Worm (Caenorhabditis elegans) whole organism, late embryonic: ENCODE results near the gene Y47D3A.34.

Source experiments
- pax-1 ChIP-seq: fragments of 150-350 bp; optimal IDR thresholded peaks from 2 replicates; lab custom pipeline; 2014; ENCODE audit warnings: missing biosample characterization, missing genetic modification characterization
- pha-4 ChIP-seq: fragments of 150-350 bp; optimal IDR thresholded peaks from 2 replicates; lab custom pipeline; 2018; ENCODE audit warnings: missing biosample characterization, missing genetic modification reagents, missing genetic modification characterization

DNA sequence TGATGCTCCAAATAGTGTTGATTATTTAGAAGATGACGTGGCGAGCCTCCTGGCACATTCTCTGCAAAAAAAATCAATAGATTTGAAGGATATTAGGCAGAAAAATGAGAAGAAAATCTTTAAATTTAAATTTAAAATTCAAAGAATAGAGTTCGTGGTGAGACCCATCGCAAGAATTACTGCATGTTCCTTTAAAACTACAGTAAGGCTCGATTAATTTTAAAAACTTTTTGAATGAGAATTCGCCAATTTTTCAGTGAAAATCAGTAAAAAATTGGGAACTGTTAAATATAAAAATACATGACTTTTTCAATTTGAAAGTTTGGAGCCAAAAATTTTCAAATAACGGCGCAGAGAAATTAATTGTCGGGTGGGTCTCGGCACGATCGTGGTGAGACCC, 39.5 kb downstream of the Y47D3A.34 start, which contains the start of gene tra-1:
- TF ChIP-seq pha-4 (tag; lab: Kevin White, UChicago), result no peak
- no peak for TF ChIP-seq pax-1 (tag; lab: Kevin White, UChicago)
